Worm (Caenorhabditis elegans) whole organism, L3 larva: ENCODE measurements around the gene C33H5.13.

Source experiments
- tbx-2 ChIP-seq: sonication (generic microtip); optimal IDR thresholded peaks from 2 replicates; lab custom pipeline; 2016; ENCODE audit warnings: mild to moderate bottlenecking, missing genetic modification characterization, missing compliant biosample characterization
- ztf-11 ChIP-seq: fragments of 150-350 bp; optimal IDR thresholded peaks from 2 replicates; lab custom pipeline; 2014; ENCODE audit warnings: missing biosample characterization, missing genetic modification characterization

ce11 chrIV:7815683-7816183, 23.7 kb upstream of the C33H5.13 start, which contains the start of gene cdgs-1:
- TF ChIP-seq tbx-2 (no peak), ztf-11 (tag; lab: Kevin White, UChicago) (no peak)
